Worm (Caenorhabditis elegans) whole organism, young adult: Measurements from ENCODE around the gene arx-2.

Source experiments
- F10E7.11 ChIP-seq: sonication (generic microtip); optimal IDR thresholded peaks from 2 replicates; lab custom pipeline; 2017; ENCODE audit warnings: mild to moderate bottlenecking, missing genetic modification characterization, moderate library complexity, missing compliant biosample characterization
- F52B5.7 ChIP-seq: sonication (generic microtip); optimal IDR thresholded peaks from 2 replicates; lab custom pipeline; 2016; ENCODE audit warnings: mild to moderate bottlenecking, missing genetic modification characterization, missing compliant biosample characterization
- attf-5 ChIP-seq: fragments of 200-800 bp; sonication (Bioruptor generic); optimal IDR thresholded peaks from 2 replicates; lab custom pipeline; 2018; ENCODE audit warnings: mild to moderate bottlenecking, missing genetic modification characterization, missing compliant biosample characterization
- ceh-100 ChIP-seq: fragments of 200-800 bp; sonication (Bioruptor generic); IDR thresholded peaks from 2 replicates; pipeline ENCODE4 v1.3.6; 2022; ENCODE audit warnings: missing genetic modification reagents, missing genetic modification characterization, missing compliant biosample characterization
- efl-1 ChIP-seq: fragments of 150-350 bp; optimal IDR thresholded peaks from 2 replicates; lab custom pipeline; 2014; ENCODE audit warnings: missing biosample characterization, missing genetic modification reagents, missing genetic modification characterization
- egl-44 ChIP-seq: fragments of 200-800 bp; sonication (Bioruptor generic); IDR thresholded peaks from 2 replicates; pipeline ENCODE4 v1.3.6; 2022; ENCODE audit warnings: missing genetic modification reagents, missing genetic modification characterization, missing compliant biosample characterization
- mes-4 ChIP-seq: sonication (generic microtip); optimal IDR thresholded peaks from 2 replicates; lab custom pipeline; 2016; ENCODE audit warnings: missing genotype, missing genetic modification characterization, missing compliant biosample characterization
- mxl-1 ChIP-seq: sonication (generic microtip); optimal IDR thresholded peaks from 2 replicates; lab custom pipeline; 2016; ENCODE audit warnings: missing genetic modification characterization, missing compliant biosample characterization
- nfyb-1 ChIP-seq: fragments of 200-800 bp; sonication (Bioruptor generic); IDR thresholded peaks from 2 replicates; pipeline ENCODE4 v1.3.6; 2022; ENCODE audit warnings: missing genetic modification reagents, missing genetic modification characterization, missing compliant biosample characterization
- pbrm-1 ChIP-seq: fragments of 200-800 bp; sonication (Bioruptor generic); IDR thresholded peaks from 2 replicates; pipeline ENCODE4 v1.3.6; 2022; ENCODE audit warnings: missing genetic modification reagents, missing genetic modification characterization, missing compliant biosample characterization
- tbx-9 ChIP-seq: sonication (generic microtip); optimal IDR thresholded peaks from 2 replicates; lab custom pipeline; 2016; ENCODE audit warnings: borderline replicate concordance, missing genetic modification characterization, inconsistent platforms, missing compliant biosample characterization
- unc-62 ChIP-seq: fragments of 150-350 bp; optimal IDR thresholded peaks from 2 replicates; lab custom pipeline; 2014; ENCODE audit warnings: missing biosample characterization, missing genetic modification reagents, missing genetic modification characterization
- ztf-22 ChIP-seq: fragments of 200-800 bp; sonication (Bioruptor generic); optimal IDR thresholded peaks from 2 replicates; lab custom pipeline; 2018; ENCODE audit warnings: mild to moderate bottlenecking, missing genetic modification characterization, moderate library complexity, missing compliant biosample characterization
- ztf-28 ChIP-seq: fragments of 200-800 bp; sonication (Bioruptor generic); IDR thresholded peaks from 2 replicates; pipeline ENCODE4 v1.3.6; 2022; ENCODE audit warnings: missing genetic modification reagents, missing genetic modification characterization, missing compliant biosample characterization

ce11 chrV:10328080-10328479 is 10.1 kb downstream of the arx-2 start:
- TF ChIP-seq mxl-1 = no peak
- TF ChIP-seq ztf-28 (GFP tag; lab: Robert Waterston, UW) = no peak
- no peak for TF ChIP-seq nfyb-1
- TF ChIP-seq egl-44 (GFP tag; lab: Robert Waterston, UW) = no peak
- TF ChIP-seq pbrm-1 = no peak
- no peak for TF ChIP-seq mes-4 (tag; lab: Kevin White, UChicago)
- no peak for TF ChIP-seq unc-62
- no peak for TF ChIP-seq attf-5 (GFP tag; lab: Kevin White, UChicago)
- TF ChIP-seq tbx-9 = no peak
- no peak for TF ChIP-seq ztf-22 (GFP tag; lab: Kevin White, UChicago)
- TF ChIP-seq efl-1 = no peak
- no peak for TF ChIP-seq F10E7.11
- TF ChIP-seq ceh-100 (GFP tag; lab: Robert Waterston, UW) = no peak
- TF ChIP-seq F52B5.7 = no peak
